Worm (Caenorhabditis elegans): ENCODE results near the gene F48G7.9.

DNA sequence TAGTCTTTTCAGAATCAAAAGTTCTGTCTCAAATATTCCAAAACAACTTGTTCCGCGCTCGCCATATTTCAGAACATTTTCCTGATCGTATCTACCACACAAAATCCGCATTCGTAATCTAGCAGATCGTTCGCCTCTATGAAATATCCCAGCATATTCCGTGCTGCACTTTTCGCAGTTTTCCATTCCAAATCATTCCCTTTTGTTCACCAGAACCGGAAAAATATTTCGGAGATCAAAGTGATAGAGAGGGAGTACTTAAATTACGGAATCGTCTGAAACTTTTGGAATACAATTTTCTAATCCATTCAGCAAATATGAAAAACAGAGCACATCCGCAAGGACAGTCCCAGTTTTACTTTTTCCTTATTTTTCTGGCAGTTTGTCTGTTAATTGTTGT lies 40.6 kb downstream of the F48G7.9 start, which contains the start of gene K06H6.1:
- TF ChIP-seq ZK546.5 (tag; optimal IDR thresholded peaks at IDR 0.05) (no peak), nhr-129 (tag; optimal IDR thresholded peaks at IDR 0.05) (no peak), fos-1 (tag; optimal IDR thresholded peaks at IDR 0.05) (no peak)

Measured in whole organism, L2 larva.